Fruit fly (Drosophila melanogaster): Measurements from ENCODE around the gene CG8461.

Gene CG8461

DNA sequence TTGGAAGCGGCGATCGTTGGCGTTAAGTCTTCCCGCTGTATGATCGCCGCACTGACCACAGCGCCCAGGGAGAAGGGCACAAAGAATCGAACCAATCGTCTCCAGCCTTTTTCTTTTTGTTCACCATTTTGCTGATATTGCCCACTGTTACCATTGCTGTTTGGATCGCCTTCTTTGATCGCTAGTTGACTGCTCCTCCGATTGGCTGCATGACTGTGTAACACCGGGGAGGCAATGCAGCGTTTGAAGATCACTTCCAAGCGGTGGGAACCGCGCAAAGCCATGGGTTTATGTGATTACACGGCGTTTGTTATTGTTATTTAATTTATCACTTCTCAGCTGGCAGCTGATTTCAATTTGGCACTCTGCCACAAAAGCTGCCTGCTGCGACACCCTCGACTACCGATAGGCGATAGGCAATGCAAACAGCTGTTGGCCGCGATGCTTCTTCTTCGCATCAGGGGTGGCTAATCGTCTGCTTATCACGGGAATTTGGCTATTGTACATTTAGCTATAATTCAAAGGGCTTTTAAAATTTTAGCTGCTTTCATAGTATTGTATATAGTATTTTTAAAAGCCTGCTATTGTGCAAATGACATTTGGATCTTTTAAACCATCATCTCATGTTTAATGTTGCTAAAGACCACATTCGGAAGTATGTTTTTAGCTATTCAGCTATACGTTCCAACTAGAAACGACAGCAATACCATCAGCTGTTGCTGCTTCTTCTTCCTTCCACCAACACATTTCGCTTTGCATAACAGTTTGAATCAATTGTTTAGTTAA is 2.1 kb downstream of the CG8461 start, which contains the start of the genes HtrA2 and mRpL11 (continued):
- TF ChIP-seq Ets97D (GFP tag; optimal IDR thresholded peaks at IDR 0.05) (peak; percentile 73), crc (GFP tag; optimal IDR thresholded peaks at IDR 0.05) (no peak), Mes4 (GFP tag; optimal IDR thresholded peaks at IDR 0.05) (peak; percentile 62), CG17612 (GFP tag; IDR thresholded peaks at IDR 0.05) (no peak), NK7.1 (GFP tag; optimal IDR thresholded peaks at IDR 0.05) (peak; percentile 34), org-1 (GFP tag; optimal IDR thresholded peaks at IDR 0.05) (no peak), inv (GFP tag; IDR thresholded peaks at IDR 0.05; ENCODE audit: partially characterized antibody) (0 out of 2 replicates have a peak, but pooled peaks have one; percentile 20), CG1647 (GFP tag; optimal IDR thresholded peaks at IDR 0.05) (peak; percentile 55), bowl (GFP tag; IDR thresholded peaks at IDR 0.05) (no peak), CG10274 (GFP tag; optimal IDR thresholded peaks at IDR 0.05) (no peak), wor (GFP tag; IDR thresholded peaks at IDR 0.05) (no peak), Awh (GFP tag; IDR thresholded peaks at IDR 0.05) (no peak), CG13424 (tag; optimal IDR thresholded peaks at IDR 0.05) (peak; percentile 76), gcm2 (GFP tag; optimal IDR thresholded peaks at IDR 0.05) (peak; percentile 15), CG4404 (GFP tag; IDR thresholded peaks at IDR 0.05) (peak; percentile 62), CG5180 (GFP tag; optimal IDR thresholded peaks at IDR 0.05) (no peak), CG10543 (GFP tag; optimal IDR thresholded peaks at IDR 0.05) (peak; percentile 56), ttk (GFP tag; IDR thresholded peaks at IDR 0.05) (no peak), Sox100B (GFP tag; optimal IDR thresholded peaks at IDR 0.05) (peak; percentile 42), vnd (GFP tag; IDR thresholded peaks at IDR 0.05; ENCODE audit: partially characterized antibody) (0 out of 3 replicates have a peak, but pooled peaks have one; percentile 35), tna (GFP tag; IDR thresholded peaks at IDR 0.05; ENCODE audit: partially characterized antibody) (no peak), Asciz (GFP tag; optimal IDR thresholded peaks at IDR 0.05) (peak; percentile 21), ash1 (GFP tag; optimal IDR thresholded peaks at IDR 0.05) (no peak), CG7745 (tag; optimal IDR thresholded peaks at IDR 0.05) (no peak), CG2116 (GFP tag; optimal IDR thresholded peaks at IDR 0.05) (peak; percentile 57), CG4360 (GFP tag; IDR thresholded peaks at IDR 0.05) (no peak), Doc3 (GFP tag; IDR thresholded peaks at IDR 0.05; ENCODE audit: partially characterized antibody) (peak; percentile 32; the same call in 1 of the 3 replicates), scrt (GFP tag; optimal IDR thresholded peaks at IDR 0.05) (peak; percentile 31), zen (tag; optimal IDR thresholded peaks at IDR 0.05) (peak; percentile 71), lbe (GFP tag; optimal IDR thresholded peaks at IDR 0.05) (no peak), chm (GFP tag; IDR thresholded peaks at IDR 0.05) (no peak), sim (GFP tag; IDR thresholded peaks at IDR 0.05) (no peak), CG7839 (tag; optimal IDR thresholded peaks at IDR 0.05) (peak; percentile 60), Bgb (GFP tag; IDR thresholded peaks at IDR 0.05; ENCODE audit: partially characterized antibody) (peak; percentile 58), nau (GFP tag; optimal IDR thresholded peaks at IDR 0.05) (peak; percentile 21), lab (GFP tag; optimal IDR thresholded peaks at IDR 0.05) (peak; percentile 63), abd-A (tag; optimal IDR thresholded peaks at IDR 0.05) (no peak), CG4854 (GFP tag; optimal IDR thresholded peaks at IDR 0.05) (peak; percentile 42), CG8281 (tag; optimal IDR thresholded peaks at IDR 0.05) (peak; percentile 1), onecut (GFP tag; IDR thresholded peaks at IDR 0.05) (no peak), CG14710 (tag; optimal IDR thresholded peaks at IDR 0.05) (peak; percentile 74), CG2678 (tag; optimal IDR thresholded peaks at IDR 0.05) (no peak), Kr (GFP tag; optimal IDR thresholded peaks at IDR 0.05) (no peak), CG10979 (tag; optimal IDR thresholded peaks at IDR 0.05) (peak; percentile 50), B-H1 (GFP tag; IDR thresholded peaks at IDR 0.05) (no peak), CG2202 (tag; optimal IDR thresholded peaks at IDR 0.05) (peak; percentile 1), hkb (optimal IDR thresholded peaks at IDR 0.05) (peak; percentile 22), hkb (GFP tag; IDR thresholded peaks at IDR 0.05) (no peak), CG13296 (GFP tag; optimal IDR thresholded peaks at IDR 0.05) (peak; percentile 45)
